Fruit fly (Drosophila melanogaster) S2 (cell line): ENCODE results near the gene Der-2.

ENCODE experiments used
- CG8478 ChIP-seq: fragments of >200 bp; optimal IDR thresholded peaks from 2 replicates; lab custom pipeline; 2018
- CTCF ChIP-seq, 2 experiments: fragments of >200 bp; optimal IDR thresholded peaks; 2 replicates each; lab custom pipeline; 2018

DNA sequence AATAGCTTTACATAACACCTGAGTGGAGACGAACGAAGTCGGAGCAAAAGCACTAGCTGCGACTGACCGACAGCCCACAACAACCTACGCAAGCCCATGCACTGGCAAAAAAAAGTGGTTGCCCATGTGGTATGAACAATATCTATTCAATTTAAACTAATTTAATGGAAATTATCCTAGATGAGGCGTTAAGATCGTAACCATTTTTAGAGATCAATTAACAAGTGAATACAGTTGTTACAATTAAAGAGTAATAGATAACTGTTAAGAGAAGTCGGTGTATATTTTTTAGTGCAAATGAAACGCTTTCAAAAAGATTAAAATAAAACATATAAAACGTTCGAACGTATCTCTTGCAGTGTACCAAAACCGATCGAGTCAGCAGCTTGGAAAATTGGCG, 12.2 kb upstream of the Der-2 start:
- TF ChIP-seq CTCF (optimal IDR thresholded peaks at IDR 0.05; lab: Kevin White, UChicago): no peak
- no peak for TF ChIP-seq CG8478 (lab: Kevin White, UChicago)
